Worm (Caenorhabditis elegans) whole organism, L1 larva: ENCODE data around the gene C18E9.2.
A peak's percentile ranks its signal among the peaks of the same experiment; 100 is the strongest.

ENCODE experiments used
- C34B4.2 ChIP-seq: sonication (generic microtip); optimal IDR thresholded peaks from 2 replicates; lab custom pipeline; 2017; ENCODE audit warnings: mild to moderate bottlenecking, missing genetic modification characterization, missing compliant biosample characterization
- F16B12.6 ChIP-seq: fragments of 150-350 bp; optimal IDR thresholded peaks from 2 replicates; lab custom pipeline; 2014; ENCODE audit warnings: missing biosample characterization, missing genetic modification characterization
- Y116A8C.19 ChIP-seq: sonication (generic microtip); optimal IDR thresholded peaks from 2 replicates; lab custom pipeline; 2016; ENCODE audit warnings: missing compliant biosample characterization, missing genetic modification characterization, borderline replicate concordance
- aha-1 ChIP-seq: fragments of 150-350 bp; optimal IDR thresholded peaks from 2 replicates; lab custom pipeline; 2014; ENCODE audit warnings: missing biosample characterization, missing genetic modification characterization
- alr-1 ChIP-seq: fragments of 200-800 bp; sonication (Bioruptor generic); optimal IDR thresholded peaks from 2 replicates; lab custom pipeline; 2018; ENCODE audit warnings: borderline replicate concordance, mild to moderate bottlenecking, missing genetic modification characterization, missing compliant biosample characterization
- aly-2 ChIP-seq: fragments of 150-350 bp; optimal IDR thresholded peaks from 2 replicates; lab custom pipeline; 2014; ENCODE audit warnings: missing biosample characterization, missing genetic modification characterization
- ceh-63 ChIP-seq: fragments of 200-800 bp; sonication (Bioruptor generic); optimal IDR thresholded peaks from 2 replicates; lab custom pipeline; 2018; ENCODE audit warnings: mild to moderate bottlenecking, missing genetic modification characterization, missing compliant biosample characterization
- efl-1 ChIP-seq, 4 experiments: fragments of 150-350 bp; optimal IDR thresholded peaks in 3 of 4; peaks in 1 of 4; 1 replicate in 1 of 4; 2 replicates in 3 of 4; lab custom pipeline; 2014; ENCODE audit warnings: missing biosample characterization in 2 of 4, missing genetic modification characterization in 2 of 4, missing genetic modification reagents in 2 of 4
- egl-27 ChIP-seq, 2 experiments: fragments of 150-350 bp in 1 of 2; sonication (generic microtip); optimal IDR thresholded peaks; 3 replicates each; lab custom pipeline; 2017 to 2018; ENCODE audit warnings: missing biosample characterization in 2 of 2, missing genetic modification characterization in 2 of 2, missing genetic modification reagents in 2 of 2
- elt-2 ChIP-seq: sonication (generic microtip); optimal IDR thresholded peaks from 2 replicates; lab custom pipeline; 2016; ENCODE audit warnings: missing genetic modification characterization, mild to moderate bottlenecking, inconsistent platforms, missing compliant biosample characterization, missing genetic modification reagents
- elt-3 ChIP-seq, 6 experiments: fragments of 150-350 bp in 1 of 6; sonication (generic microtip); optimal IDR thresholded peaks; 2 replicates each; lab custom pipeline; 2017 to 2018; ENCODE audit warnings: missing biosample characterization in 6 of 6, missing genetic modification characterization in 6 of 6, inconsistent platforms in 1 of 6
- ets-5 ChIP-seq: fragments of 200-800 bp; sonication (Bioruptor generic); IDR thresholded peaks from 2 replicates; pipeline ENCODE4 v1.3.6; 2022; ENCODE audit warnings: missing genetic modification characterization, missing compliant biosample characterization
- fkh-10 ChIP-seq: sonication (generic microtip); optimal IDR thresholded peaks from 2 replicates; lab custom pipeline; 2017; ENCODE audit warnings: missing biosample characterization, missing genetic modification reagents, missing genetic modification characterization
- fkh-4 ChIP-seq: sonication (generic microtip); optimal IDR thresholded peaks from 2 replicates; lab custom pipeline; 2016; ENCODE audit warnings: missing compliant biosample characterization, missing genetic modification characterization, borderline replicate concordance
- fos-1 ChIP-seq: fragments of 150-350 bp; optimal IDR thresholded peaks from 2 replicates; lab custom pipeline; 2014; ENCODE audit warnings: missing biosample characterization, missing genetic modification characterization
- hlh-17 ChIP-seq: fragments of 200-800 bp; sonication (Bioruptor generic); optimal IDR thresholded peaks from 2 replicates; lab custom pipeline; 2018; ENCODE audit warnings: missing genetic modification characterization, mild to moderate bottlenecking, missing compliant biosample characterization, moderate library complexity, borderline replicate concordance
- irx-1 ChIP-seq: sonication (generic microtip); optimal IDR thresholded peaks from 2 replicates; lab custom pipeline; 2016; ENCODE audit warnings: missing genetic modification characterization, missing compliant biosample characterization
- lin-14 ChIP-seq: fragments of 200-800 bp; sonication (Bioruptor generic); optimal IDR thresholded peaks from 2 replicates; lab custom pipeline; 2018; ENCODE audit warnings: mild to moderate bottlenecking, missing genetic modification characterization, moderate library complexity, missing compliant biosample characterization
- lir-3 ChIP-seq: sonication (generic microtip); optimal IDR thresholded peaks from 2 replicates; lab custom pipeline; 2016; ENCODE audit warnings: mild to moderate bottlenecking, missing genetic modification characterization, moderate library complexity, missing compliant biosample characterization; ENCODE audit not compliant: poor library complexity
- lsy-2 ChIP-seq, 2 experiments: fragments of 150-350 bp; optimal IDR thresholded peaks; 2 replicates each; lab custom pipeline; 2014; ENCODE audit warnings: missing biosample characterization in 2 of 2, missing genetic modification characterization in 2 of 2
- nhr-11 ChIP-seq: fragments of 150-350 bp; optimal IDR thresholded peaks from 2 replicates; lab custom pipeline; 2014; ENCODE audit warnings: missing biosample characterization, missing genetic modification characterization
- nhr-47 ChIP-seq: sonication (generic microtip); optimal IDR thresholded peaks from 2 replicates; lab custom pipeline; 2016; ENCODE audit warnings: mild to moderate bottlenecking, missing genetic modification characterization, moderate library complexity, missing compliant biosample characterization
- nhr-85 ChIP-seq: sonication (generic microtip); peaks from one replicate; lab custom pipeline; 2016; ENCODE audit warnings: missing genetic modification characterization, inconsistent platforms, missing compliant biosample characterization
- pqm-1 ChIP-seq: sonication (generic microtip); optimal IDR thresholded peaks from 3 replicates; lab custom pipeline; 2017; ENCODE audit warnings: missing biosample characterization, missing genetic modification characterization
- skn-1 ChIP-seq: fragments of 150-350 bp; optimal IDR thresholded peaks from 2 replicates; lab custom pipeline; 2014; ENCODE audit warnings: missing biosample characterization, missing genetic modification characterization
- snpc-4 ChIP-seq: fragments of 150-350 bp; optimal IDR thresholded peaks from 2 replicates; lab custom pipeline; 2014; ENCODE audit warnings: missing biosample characterization, missing genetic modification characterization
- unc-30 ChIP-seq: sonication (generic microtip); optimal IDR thresholded peaks from 2 replicates; lab custom pipeline; 2017; ENCODE audit warnings: missing biosample characterization, missing genetic modification characterization
- vab-15 ChIP-seq: sonication (generic microtip); optimal IDR thresholded peaks from 2 replicates; lab custom pipeline; 2017; ENCODE audit warnings: missing genotype, mild to moderate bottlenecking, missing genetic modification characterization, missing compliant biosample characterization
- zag-1 ChIP-seq: fragments of 150-350 bp; optimal IDR thresholded peaks from 2 replicates; lab custom pipeline; 2014; ENCODE audit warnings: missing biosample characterization, missing genetic modification characterization
- ztf-11 ChIP-seq, 2 experiments: sonication (generic microtip); optimal IDR thresholded peaks; 2 replicates each; lab custom pipeline; 2016 to 2017; ENCODE audit warnings: missing genetic modification characterization in 2 of 2, missing biosample characterization in 1 of 2, missing compliant biosample characterization in 1 of 2

Gene C18E9.2

DNA sequence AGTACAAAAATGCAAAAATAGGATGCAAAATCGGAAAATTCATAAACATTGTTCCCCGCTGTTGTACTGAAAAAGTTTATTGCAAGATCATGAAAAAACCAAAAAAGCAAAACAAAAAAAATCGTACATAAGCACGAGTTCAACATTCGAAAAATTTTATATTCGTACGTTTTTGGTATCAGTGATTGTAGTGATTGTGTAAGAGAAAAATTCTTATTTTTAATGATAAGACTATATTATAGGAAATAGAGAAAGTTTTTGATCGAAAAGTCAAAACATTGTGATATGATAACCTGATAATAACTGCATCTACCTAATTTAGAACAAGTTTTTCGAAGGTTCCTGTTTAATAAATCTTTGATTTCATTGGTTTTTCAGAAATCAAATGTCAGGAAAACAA is 47.5 kb upstream of the C18E9.2 start:
- TF ChIP-seq elt-3 (tag; optimal IDR thresholded peaks at IDR 0.05; lab: Kevin White, UChicago) (peak in 1 of 6 experiments; percentile 28), elt-2 (tag; lab: Kevin White, UChicago) (peak; percentile 1), lir-3 (tag; lab: Kevin White, UChicago) (no peak)

DNA sequence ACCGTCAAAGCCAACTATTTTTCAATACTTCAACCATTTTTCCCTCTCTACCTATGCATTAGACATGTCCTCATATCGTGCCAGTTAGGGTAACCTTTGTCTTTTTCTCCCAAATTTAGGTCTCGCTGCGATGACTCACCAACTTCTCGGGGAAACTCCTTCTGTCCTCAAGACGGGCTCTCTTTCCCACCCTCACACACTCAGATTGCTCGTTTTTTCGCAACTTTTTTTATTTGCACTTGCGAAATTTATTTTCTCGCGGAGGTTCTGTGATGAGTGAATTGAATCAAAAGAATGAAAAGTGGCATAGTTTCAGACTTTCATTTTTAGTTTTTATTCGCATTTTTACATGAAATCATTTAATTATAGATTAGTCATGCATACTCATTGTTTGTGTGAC is 44.5 kb upstream of the C18E9.2 start:
- TF ChIP-seq skn-1 (tag; lab: Kevin White, UChicago) (peak; percentile 26), ets-5 (GFP tag; lab: Robert Waterston, UW) (no peak), fos-1 (tag; lab: Kevin White, UChicago) (peak; percentile 48), lin-14 (GFP tag; lab: Kevin White, UChicago) (peak; percentile 31), nhr-85 (tag; lab: Kevin White, UChicago) (no peak)
- TF ChIP-seq, all 84 proteins: peak for 3

DNA sequence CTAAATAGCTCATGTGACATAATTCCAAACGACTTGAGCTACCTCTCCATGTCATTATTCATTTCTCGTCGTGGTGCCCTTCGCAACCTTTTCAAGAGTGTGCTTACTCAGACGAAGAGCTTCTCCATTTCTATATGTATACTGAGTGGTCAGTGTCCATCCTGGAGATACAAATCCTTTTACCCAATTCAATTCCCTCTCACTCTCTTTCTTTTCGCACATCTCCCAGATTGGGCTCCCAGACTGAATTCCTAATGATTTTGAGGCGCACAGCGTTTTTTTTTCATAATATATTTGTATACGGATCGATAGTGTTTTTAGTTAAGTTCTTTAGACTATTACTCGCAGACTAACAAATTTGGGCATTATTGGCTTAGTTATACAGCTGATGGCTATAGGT is 43.9 kb upstream of the C18E9.2 start:
- no peak for TF ChIP-seq elt-2 (tag; lab: Kevin White, UChicago)
- no peak for TF ChIP-seq F16B12.6 (tag; lab: Kevin White, UChicago)
- TF ChIP-seq alr-1 (tag; lab: Kevin White, UChicago): no peak
- no peak for TF ChIP-seq lsy-2 (tag; optimal IDR thresholded peaks at IDR 0.05; lab: Kevin White, UChicago)
- TF ChIP-seq pqm-1 (tag; lab: Kevin White, UChicago): no peak
- TF ChIP-seq efl-1 (optimal IDR thresholded peaks at IDR 0.05; lab: Kevin White, UChicago): no peak
- TF ChIP-seq efl-1 (GFP tag; optimal IDR thresholded peaks at IDR 0.05 in 1 of 2; lab: Kevin White, UChicago): no peak
- TF ChIP-seq fkh-4 (tag; lab: Kevin White, UChicago): no peak
- peak; percentile 11 for TF ChIP-seq lin-14 (GFP tag; lab: Kevin White, UChicago)
- TF ChIP-seq elt-3 (tag; optimal IDR thresholded peaks at IDR 0.05; lab: Kevin White, UChicago): no peak
- TF ChIP-seq, all 84 proteins: peak for 1

DNA sequence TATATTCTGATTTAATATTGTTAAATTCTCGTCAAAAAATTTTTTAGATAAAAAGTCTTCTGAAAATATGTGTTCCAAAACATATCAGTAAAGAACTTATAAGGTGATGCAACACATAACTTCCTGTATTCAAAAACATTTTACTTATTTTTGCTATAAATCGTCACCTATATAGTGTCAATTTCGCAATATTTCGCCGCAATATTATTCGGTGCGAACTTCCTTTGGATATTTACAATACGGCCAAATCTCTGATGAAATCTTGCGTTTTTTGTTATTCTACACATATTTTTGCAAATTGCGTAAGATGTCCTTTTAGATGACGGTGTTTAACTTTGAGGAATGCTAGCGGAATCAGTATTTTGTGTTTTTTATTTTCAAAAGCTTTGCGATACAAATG is 43.4 kb upstream of the C18E9.2 start:
- TF ChIP-seq nhr-47 (tag; lab: Kevin White, UChicago) (no peak), C34B4.2 (tag; lab: Kevin White, UChicago) (no peak), aha-1 (tag; lab: Kevin White, UChicago) (no peak), fkh-10 (GFP tag; lab: Kevin White, UChicago) (no peak), Y116A8C.19 (tag; lab: Kevin White, UChicago) (no peak)

DNA sequence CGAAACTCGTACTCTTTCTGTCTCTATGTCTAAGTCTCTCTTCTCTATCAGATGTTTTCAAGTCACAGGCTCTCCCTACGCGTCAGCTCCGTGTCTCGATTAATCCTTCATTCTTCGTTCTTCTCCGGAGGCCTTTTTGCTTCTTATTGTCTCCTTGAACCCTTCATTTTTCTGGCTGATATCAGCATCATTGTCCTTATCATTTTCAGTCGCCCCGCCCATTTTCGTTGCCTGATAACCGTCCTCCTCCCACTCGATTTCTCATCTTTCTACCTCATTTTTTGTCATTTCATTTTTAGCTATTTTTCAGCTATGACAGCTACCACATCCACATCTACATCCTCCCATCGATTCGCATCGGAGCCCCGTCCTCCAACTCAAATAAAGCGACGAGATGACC is 42.7 kb upstream of the C18E9.2 start, which contains the start of gene B0457.6:
Gene B0457.6, plus strand, starts transcription at position 284 of the 400 bp plus-strand sequence.
- TF ChIP-seq lsy-2 (tag; optimal IDR thresholded peaks at IDR 0.05; lab: Kevin White, UChicago): no peak
- no peak for TF ChIP-seq lir-3 (tag; lab: Kevin White, UChicago)
- peak; percentile 35 for TF ChIP-seq elt-2 (tag; lab: Kevin White, UChicago)
- TF ChIP-seq ceh-63 (GFP tag; lab: Kevin White, UChicago): no peak
- TF ChIP-seq vab-15 (tag; lab: Kevin White, UChicago): no peak
- no peak for TF ChIP-seq snpc-4 (tag; lab: Kevin White, UChicago)
- TF ChIP-seq lin-14 (GFP tag; lab: Kevin White, UChicago): peak; percentile 6

DNA sequence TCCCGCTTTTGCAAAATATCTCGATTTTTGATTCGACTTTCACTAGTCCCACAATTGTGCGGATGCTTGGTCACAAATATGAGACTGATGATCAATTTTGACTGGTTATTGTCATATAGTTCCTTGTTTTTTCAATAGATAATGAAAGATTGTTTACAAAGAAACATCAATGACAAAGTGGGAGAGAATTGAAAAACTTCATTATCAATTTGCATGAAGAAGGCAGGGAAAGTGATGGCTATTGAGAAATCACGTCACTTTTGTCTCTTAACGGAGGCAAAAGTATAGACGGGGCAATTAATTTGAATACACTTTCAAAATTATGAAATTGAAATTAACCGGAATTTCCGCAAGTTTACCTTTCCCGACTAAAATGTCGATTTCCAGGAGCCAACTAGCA is 41.6 kb upstream of the C18E9.2 start:
- TF ChIP-seq egl-27 (tag; optimal IDR thresholded peaks at IDR 0.05; lab: Kevin White, UChicago): no peak
- no peak for TF ChIP-seq irx-1 (tag; lab: Kevin White, UChicago)
- no peak for TF ChIP-seq zag-1 (tag; lab: Kevin White, UChicago)
- TF ChIP-seq C34B4.2 (tag; lab: Kevin White, UChicago): no peak
- no peak for TF ChIP-seq ztf-11 (tag; optimal IDR thresholded peaks at IDR 0.05; lab: Kevin White, UChicago)
- TF ChIP-seq elt-2 (tag; lab: Kevin White, UChicago): no peak
- no peak for TF ChIP-seq aly-2
- TF ChIP-seq unc-30 (tag; lab: Kevin White, UChicago): no peak
- no peak for TF ChIP-seq elt-3 (tag; optimal IDR thresholded peaks at IDR 0.05; lab: Kevin White, UChicago)
- TF ChIP-seq nhr-11: no peak
- TF ChIP-seq hlh-17 (GFP tag; lab: Kevin White, UChicago): no peak
